Fruit fly (Drosophila melanogaster) Kc167 (cell line): ENCODE data around the gene CG7548.

Experiments
- Myc ChIP-seq: fragments of >200 bp; optimal IDR thresholded peaks from 2 replicates; lab custom pipeline; 2017; ENCODE audit warnings: missing external identifiers
- psq ChIP-seq: fragments of >200 bp; optimal IDR thresholded peaks from 2 replicates; lab custom pipeline; 2017; ENCODE audit warnings: missing external identifiers

DNA sequence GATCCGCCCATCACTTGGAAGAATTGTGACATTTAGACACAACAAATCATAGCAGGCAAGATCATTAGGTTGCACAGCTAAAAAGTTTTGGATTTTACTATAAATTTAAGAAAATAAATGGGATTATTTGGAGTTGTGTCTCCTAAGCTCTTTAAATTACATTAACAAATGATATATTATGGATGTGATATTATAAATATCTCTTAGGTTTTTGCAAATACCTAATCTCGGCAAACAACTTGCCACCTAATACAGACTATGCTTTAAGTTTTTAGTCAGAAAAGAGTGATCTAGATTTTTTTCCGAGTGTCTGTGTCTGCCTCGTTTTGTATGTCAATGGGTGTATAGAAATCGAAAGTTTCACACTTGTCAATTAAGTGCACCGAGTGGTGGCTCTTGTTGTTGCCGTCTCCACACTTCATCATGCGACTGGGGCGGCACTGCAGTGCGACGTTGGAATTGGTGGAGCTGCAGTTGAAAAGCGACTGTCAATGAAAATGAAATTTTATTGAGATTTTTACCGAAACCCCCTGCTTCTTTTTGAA is 38.7 kb upstream of the CG7548 start:
- TF ChIP-seq psq (no peak), Myc (lab: Kevin White, UChicago) (no peak)
